Worm (Caenorhabditis elegans) whole organism, L1 larva: Measurements from ENCODE around the gene C35A5.11.

Experiments
- C16A3.4 ChIP-seq: fragments of 150-350 bp; optimal IDR thresholded peaks from 2 replicates; lab custom pipeline; 2014; ENCODE audit warnings: missing biosample characterization, missing genetic modification characterization
- C34B4.2 ChIP-seq: sonication (generic microtip); optimal IDR thresholded peaks from 2 replicates; lab custom pipeline; 2017; ENCODE audit warnings: mild to moderate bottlenecking, missing genetic modification characterization, missing compliant biosample characterization
- Y116A8C.19 ChIP-seq: sonication (generic microtip); optimal IDR thresholded peaks from 2 replicates; lab custom pipeline; 2016; ENCODE audit warnings: missing compliant biosample characterization, missing genetic modification characterization, borderline replicate concordance
- aly-2 ChIP-seq: fragments of 150-350 bp; optimal IDR thresholded peaks from 2 replicates; lab custom pipeline; 2014; ENCODE audit warnings: missing biosample characterization, missing genetic modification characterization
- ama-1 ChIP-seq: fragments of 150-350 bp; optimal IDR thresholded peaks from 2 replicates; lab custom pipeline; 2014
- blmp-1 ChIP-seq: fragments of 150-350 bp; optimal IDR thresholded peaks from 2 replicates; lab custom pipeline; 2014; ENCODE audit warnings: missing biosample characterization, missing genetic modification characterization
- ceh-63 ChIP-seq: fragments of 200-800 bp; sonication (Bioruptor generic); optimal IDR thresholded peaks from 2 replicates; lab custom pipeline; 2018; ENCODE audit warnings: mild to moderate bottlenecking, missing genetic modification characterization, missing compliant biosample characterization
- ceh-88 ChIP-seq: fragments of 200-800 bp; sonication (Bioruptor generic); IDR thresholded peaks from 2 replicates; pipeline ENCODE4 v1.3.6; 2022; ENCODE audit warnings: missing genetic modification characterization, missing compliant biosample characterization
- ceh-90 ChIP-seq: sonication (generic microtip); optimal IDR thresholded peaks from 2 replicates; lab custom pipeline; 2016; ENCODE audit warnings: missing genetic modification characterization, missing compliant biosample characterization
- ces-1 ChIP-seq: fragments of 150-350 bp; optimal IDR thresholded peaks from 2 replicates; lab custom pipeline; 2014; ENCODE audit warnings: missing biosample characterization, missing genetic modification reagents, missing genetic modification characterization
- dpl-1 ChIP-seq, 3 experiments: fragments of 150-350 bp in 2 of 3; sonication (generic microtip) in 1 of 3; optimal IDR thresholded peaks; 2 replicates each; lab custom pipeline; 2014 to 2017; ENCODE audit warnings: missing biosample characterization in 3 of 3, missing genetic modification characterization in 3 of 3, missing genetic modification reagents in 3 of 3
- efl-1 ChIP-seq, 4 experiments: fragments of 150-350 bp; optimal IDR thresholded peaks in 3 of 4; peaks in 1 of 4; 1 replicate in 1 of 4; 2 replicates in 3 of 4; lab custom pipeline; 2014; ENCODE audit warnings: missing biosample characterization in 2 of 4, missing genetic modification characterization in 2 of 4, missing genetic modification reagents in 2 of 4
- egl-27 ChIP-seq, 2 experiments: fragments of 150-350 bp in 1 of 2; sonication (generic microtip); optimal IDR thresholded peaks; 3 replicates each; lab custom pipeline; 2017 to 2018; ENCODE audit warnings: missing biosample characterization in 2 of 2, missing genetic modification characterization in 2 of 2, missing genetic modification reagents in 2 of 2
- ets-5 ChIP-seq: fragments of 200-800 bp; sonication (Bioruptor generic); IDR thresholded peaks from 2 replicates; pipeline ENCODE4 v1.3.6; 2022; ENCODE audit warnings: missing genetic modification characterization, missing compliant biosample characterization
- fkh-4 ChIP-seq: sonication (generic microtip); optimal IDR thresholded peaks from 2 replicates; lab custom pipeline; 2016; ENCODE audit warnings: missing compliant biosample characterization, missing genetic modification characterization, borderline replicate concordance
- fos-1 ChIP-seq: fragments of 150-350 bp; optimal IDR thresholded peaks from 2 replicates; lab custom pipeline; 2014; ENCODE audit warnings: missing biosample characterization, missing genetic modification characterization
- grh-1 ChIP-seq: fragments of 200-800 bp; sonication (Bioruptor generic); IDR thresholded peaks from 2 replicates; pipeline ENCODE4 v1.3.6; 2022; ENCODE audit warnings: missing genetic modification reagents, missing genetic modification characterization, missing compliant biosample characterization
- hlh-4 ChIP-seq: sonication (generic microtip); optimal IDR thresholded peaks from 2 replicates; lab custom pipeline; 2016; ENCODE audit warnings: mild to moderate bottlenecking, missing genetic modification characterization, missing compliant biosample characterization
- hpl-2 ChIP-seq: fragments of 150-350 bp; optimal IDR thresholded peaks from 2 replicates; lab custom pipeline; 2014; ENCODE audit warnings: missing biosample characterization, missing genetic modification reagents, missing genetic modification characterization
- isw-1 ChIP-seq: fragments of 200-800 bp; sonication (Bioruptor generic); IDR thresholded peaks from 2 replicates; pipeline ENCODE4 v1.3.6; 2022; ENCODE audit warnings: missing genetic modification characterization, missing compliant biosample characterization
- jun-1 ChIP-seq: fragments of 150-350 bp; optimal IDR thresholded peaks from 2 replicates; lab custom pipeline; 2014; ENCODE audit warnings: missing biosample characterization, missing genetic modification reagents, missing genetic modification characterization
- lin-14 ChIP-seq: fragments of 200-800 bp; sonication (Bioruptor generic); optimal IDR thresholded peaks from 2 replicates; lab custom pipeline; 2018; ENCODE audit warnings: mild to moderate bottlenecking, missing genetic modification characterization, moderate library complexity, missing compliant biosample characterization
- lin-39 ChIP-seq: fragments of 150-350 bp; optimal IDR thresholded peaks from 2 replicates; lab custom pipeline; 2014; ENCODE audit warnings: missing biosample characterization, missing genetic modification reagents, missing genetic modification characterization
- lir-3 ChIP-seq: sonication (generic microtip); optimal IDR thresholded peaks from 2 replicates; lab custom pipeline; 2016; ENCODE audit warnings: mild to moderate bottlenecking, missing genetic modification characterization, moderate library complexity, missing compliant biosample characterization; ENCODE audit not compliant: poor library complexity
- nhr-11 ChIP-seq: fragments of 150-350 bp; optimal IDR thresholded peaks from 2 replicates; lab custom pipeline; 2014; ENCODE audit warnings: missing biosample characterization, missing genetic modification characterization
- nhr-12 ChIP-seq: sonication (generic microtip); optimal IDR thresholded peaks from 2 replicates; lab custom pipeline; 2017; ENCODE audit warnings: missing biosample characterization, missing genetic modification characterization
- nhr-19 ChIP-seq: fragments of 200-800 bp; sonication (Bioruptor generic); conservative IDR thresholded peaks from 2 replicates; pipeline ENCODE4 v1.3.6; 2022; ENCODE audit warnings: missing genetic modification characterization, missing compliant biosample characterization
- nhr-20 ChIP-seq: sonication (generic microtip); optimal IDR thresholded peaks from 2 replicates; lab custom pipeline; 2016; ENCODE audit warnings: mild to moderate bottlenecking, missing genetic modification characterization, missing compliant biosample characterization
- nhr-28 ChIP-seq: fragments of 150-350 bp; optimal IDR thresholded peaks from 2 replicates; lab custom pipeline; 2014; ENCODE audit warnings: missing biosample characterization, missing genetic modification characterization
- nhr-47 ChIP-seq: sonication (generic microtip); optimal IDR thresholded peaks from 2 replicates; lab custom pipeline; 2016; ENCODE audit warnings: mild to moderate bottlenecking, missing genetic modification characterization, moderate library complexity, missing compliant biosample characterization
- nhr-71 ChIP-seq: sonication (generic microtip); optimal IDR thresholded peaks from 2 replicates; lab custom pipeline; 2016; ENCODE audit warnings: mild to moderate bottlenecking, missing genetic modification characterization, moderate library complexity, missing compliant biosample characterization
- nhr-76 ChIP-seq: sonication (generic microtip); optimal IDR thresholded peaks from 2 replicates; lab custom pipeline; 2017; ENCODE audit warnings: missing biosample characterization, missing genetic modification characterization
- nhr-85 ChIP-seq: sonication (generic microtip); peaks from one replicate; lab custom pipeline; 2016; ENCODE audit warnings: missing genetic modification characterization, inconsistent platforms, missing compliant biosample characterization
- pag-3 ChIP-seq: sonication (generic microtip); optimal IDR thresholded peaks from 2 replicates; lab custom pipeline; 2017; ENCODE audit warnings: missing genetic modification characterization, mild to moderate bottlenecking, missing compliant biosample characterization, antibody characterized with exemption, borderline replicate concordance; ENCODE audit not compliant: insufficient read depth
- pax-3 ChIP-seq: fragments of 200-800 bp; sonication (Bioruptor generic); optimal IDR thresholded peaks from 2 replicates; lab custom pipeline; 2018; ENCODE audit warnings: mild to moderate bottlenecking, missing genetic modification characterization, moderate library complexity, missing compliant biosample characterization
- rnt-1 ChIP-seq: sonication (generic microtip); optimal IDR thresholded peaks from 2 replicates; lab custom pipeline; 2016; ENCODE audit warnings: mild to moderate bottlenecking, missing genetic modification characterization, moderate library complexity, missing compliant biosample characterization
- skn-1 ChIP-seq: fragments of 150-350 bp; optimal IDR thresholded peaks from 2 replicates; lab custom pipeline; 2014; ENCODE audit warnings: missing biosample characterization, missing genetic modification characterization
- snpc-4 ChIP-seq: fragments of 150-350 bp; optimal IDR thresholded peaks from 2 replicates; lab custom pipeline; 2014; ENCODE audit warnings: missing biosample characterization, missing genetic modification characterization
- sox-4 ChIP-seq: sonication (generic microtip); optimal IDR thresholded peaks from 2 replicates; lab custom pipeline; 2016; ENCODE audit warnings: missing genetic modification characterization, missing compliant biosample characterization
- sup-37 ChIP-seq: fragments of 200-800 bp; sonication (Bioruptor generic); optimal IDR thresholded peaks from 2 replicates; lab custom pipeline; 2018; ENCODE audit warnings: mild to moderate bottlenecking, missing genetic modification characterization, missing compliant biosample characterization
- tlp-1 ChIP-seq: fragments of 150-350 bp; optimal IDR thresholded peaks from 2 replicates; lab custom pipeline; 2014; ENCODE audit warnings: missing biosample characterization, missing genetic modification characterization
- unc-62 ChIP-seq: fragments of 150-350 bp; optimal IDR thresholded peaks from 2 replicates; lab custom pipeline; 2014; ENCODE audit warnings: missing biosample characterization, missing genetic modification reagents, missing genetic modification characterization
- unc-86 ChIP-seq: sonication (generic microtip); optimal IDR thresholded peaks from 2 replicates; lab custom pipeline; 2016; ENCODE audit warnings: missing genetic modification characterization, missing compliant biosample characterization
- vab-15 ChIP-seq: sonication (generic microtip); optimal IDR thresholded peaks from 2 replicates; lab custom pipeline; 2017; ENCODE audit warnings: missing genotype, mild to moderate bottlenecking, missing genetic modification characterization, missing compliant biosample characterization
- xbp-1 ChIP-seq: sonication (generic microtip); optimal IDR thresholded peaks from 2 replicates; lab custom pipeline; 2016; ENCODE audit warnings: missing genetic modification characterization, missing compliant biosample characterization
- zag-1 ChIP-seq: fragments of 150-350 bp; optimal IDR thresholded peaks from 2 replicates; lab custom pipeline; 2014; ENCODE audit warnings: missing biosample characterization, missing genetic modification characterization
- zip-4 ChIP-seq: fragments of 200-800 bp; sonication (Bioruptor generic); optimal IDR thresholded peaks from 2 replicates; lab custom pipeline; 2018; ENCODE audit warnings: mild to moderate bottlenecking, missing genetic modification characterization, moderate library complexity, missing compliant biosample characterization

C35A5.11 gene

ce11 chrV:10540024-10540423 is 37.1 kb upstream of the C35A5.11 start, which contains the start of gene degt-1:
degt-1 (plus strand) TSS chrV:10540324.
- TF ChIP-seq ceh-90 (no peak), efl-1 (optimal IDR thresholded peaks at IDR 0.05; lab: Kevin White, UChicago) (no peak), efl-1 (GFP tag; optimal IDR thresholded peaks at IDR 0.05 in 1 of 2; lab: Kevin White, UChicago) (peak in 1 of 2 experiments; percentile 64)
- TF ChIP-seq, all 84 proteins: peak for 1

DNA sequence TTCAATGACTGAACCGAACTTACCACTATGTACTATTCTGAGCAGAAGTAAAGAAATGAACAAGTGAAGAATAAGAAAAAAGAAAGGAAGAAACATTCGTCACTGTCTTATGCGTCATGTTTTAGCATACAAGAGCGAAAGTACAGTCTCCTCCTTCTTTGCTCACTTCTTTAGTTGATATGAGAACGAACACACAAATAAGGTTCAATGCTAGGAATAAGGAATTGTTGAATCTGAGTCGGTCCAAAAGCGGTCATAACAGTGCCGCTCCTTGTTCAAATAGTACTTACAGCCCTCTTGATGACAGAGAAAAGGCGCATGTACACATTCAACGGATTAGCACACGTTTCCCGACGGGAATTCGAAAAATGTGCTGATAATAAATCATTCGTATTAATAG is 36.2 kb upstream of the C35A5.11 start, which contains the start of gene F25D1.8:
Gene F25D1.8 (plus strand): TSS at position 301 of the 400 bp plus-strand sequence.
- TF ChIP-seq nhr-28 (tag; lab: Kevin White, UChicago) (no peak), xbp-1 (tag; lab: Kevin White, UChicago) (no peak), nhr-20 (tag; lab: Kevin White, UChicago) (no peak), nhr-11 (tag; lab: Kevin White, UChicago) (no peak), ama-1 (lab: Kevin White, UChicago) (no peak), blmp-1 (tag; lab: Kevin White, UChicago) (no peak), rnt-1 (no peak), sup-37 (GFP tag; lab: Kevin White, UChicago) (no peak), ces-1 (no peak), vab-15 (no peak), nhr-12 (no peak), snpc-4 (no peak), hlh-4 (tag; lab: Kevin White, UChicago) (no peak), pax-3 (tag; lab: Kevin White, UChicago) (no peak)

DNA sequence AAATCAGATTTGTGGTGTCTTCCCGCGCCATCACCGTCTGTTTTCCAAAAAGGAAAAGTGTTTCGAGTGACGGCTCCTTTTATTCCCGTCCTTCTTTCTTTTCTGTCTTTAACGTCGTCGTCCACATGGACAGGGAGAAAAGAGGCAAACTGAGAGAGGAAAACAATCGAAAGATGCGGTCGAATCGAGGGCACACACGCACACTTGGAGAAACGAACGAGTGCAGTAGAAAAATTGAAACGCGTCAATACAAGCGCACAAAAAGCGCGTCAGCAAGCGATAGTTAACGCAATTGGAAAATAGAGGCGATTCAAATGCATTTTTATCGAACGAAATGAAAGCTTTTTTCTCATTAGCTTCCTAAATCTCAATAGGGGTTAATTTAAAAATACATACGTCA is 33.9 kb upstream of the C35A5.11 start:
- peak; percentile 96 for TF ChIP-seq nhr-47 (tag; lab: Kevin White, UChicago)
- no peak for TF ChIP-seq C34B4.2
- TF ChIP-seq hlh-4 (tag; lab: Kevin White, UChicago): no peak
- TF ChIP-seq fos-1 (tag; lab: Kevin White, UChicago): peak; percentile 92
- peak; percentile 88 for TF ChIP-seq isw-1
- peak; percentile 81 for TF ChIP-seq lin-39 (tag; lab: Kevin White, UChicago)
- TF ChIP-seq jun-1 (tag; lab: Kevin White, UChicago): peak; percentile 83
- peak; percentile 47 for TF ChIP-seq ceh-90
- peak; percentile 86 for TF ChIP-seq lir-3 (tag; lab: Kevin White, UChicago)
- TF ChIP-seq xbp-1 (tag; lab: Kevin White, UChicago): peak; percentile 94
- no peak for TF ChIP-seq unc-62 (GFP tag; lab: Kevin White, UChicago)
- no peak for TF ChIP-seq tlp-1
- TF ChIP-seq unc-86: peak; percentile 89
- peak; percentile 84 for TF ChIP-seq ama-1 (lab: Kevin White, UChicago)
- TF ChIP-seq zag-1 (tag; lab: Kevin White, UChicago): no peak
- peak; percentile 88 for TF ChIP-seq snpc-4
- TF ChIP-seq grh-1 (GFP tag; lab: Robert Waterston, UW): peak; percentile 92
- TF ChIP-seq zip-4 (GFP tag; lab: Kevin White, UChicago): peak; percentile 74
- no peak for TF ChIP-seq nhr-76 (tag; lab: Kevin White, UChicago)
- TF ChIP-seq egl-27 (tag; optimal IDR thresholded peaks at IDR 0.05; lab: Kevin White, UChicago): peak in 1 of 2 experiments; percentile 40
- peak; percentile 85 for TF ChIP-seq skn-1
- no peak for TF ChIP-seq nhr-28 (tag; lab: Kevin White, UChicago)
- peak; percentile 95 for TF ChIP-seq nhr-20 (tag; lab: Kevin White, UChicago)
- TF ChIP-seq nhr-71 (tag; lab: Kevin White, UChicago): peak; percentile 96
- no peak for TF ChIP-seq hpl-2 (GFP tag; lab: Kevin White, UChicago)
- TF ChIP-seq ces-1: peak; percentile 43
- TF ChIP-seq lin-14: peak; percentile 99
- TF ChIP-seq pag-3 (tag; lab: Kevin White, UChicago): no peak
- peak; percentile 94 for TF ChIP-seq nhr-19 (GFP tag; lab: Robert Waterston, UW)
- peak; percentile 96 to 97 (median 97) for TF ChIP-seq dpl-1 (GFP tag; optimal IDR thresholded peaks at IDR 0.05; lab: Kevin White, UChicago)
- TF ChIP-seq sup-37 (GFP tag; lab: Kevin White, UChicago): peak; percentile 77
- TF ChIP-seq ceh-63 (GFP tag; lab: Kevin White, UChicago): no peak
- TF ChIP-seq aly-2: peak; percentile 89
- TF ChIP-seq C16A3.4 (tag; lab: Kevin White, UChicago): peak; percentile 96
- TF ChIP-seq fkh-4 (tag; lab: Kevin White, UChicago): peak; percentile 71
- peak; percentile 92 for TF ChIP-seq blmp-1 (tag; lab: Kevin White, UChicago)
- peak; percentile 84 for TF ChIP-seq ceh-88 (GFP tag; lab: Robert Waterston, UW)
- TF ChIP-seq nhr-85 (tag; lab: Kevin White, UChicago): peak; percentile 97
- no peak for TF ChIP-seq ets-5 (GFP tag; lab: Robert Waterston, UW)
- TF ChIP-seq Y116A8C.19: no peak
- TF ChIP-seq sox-4 (tag; lab: Kevin White, UChicago): peak; percentile 79
